Worm (Caenorhabditis elegans) whole organism, L4/young adult: Measurements from ENCODE around the gene baf-1.
A peak's percentile ranks its signal among the peaks of the same experiment; 100 is the strongest.

Source experiments
- W03F9.2 ChIP-seq: fragments of 150-350 bp; optimal IDR thresholded peaks from 2 replicates; lab custom pipeline; 2014; ENCODE audit warnings: missing biosample characterization, missing genetic modification characterization
- dao-5 ChIP-seq: sonication (generic microtip); optimal IDR thresholded peaks from 2 replicates; lab custom pipeline; 2016; ENCODE audit warnings: missing genotype, missing genetic modification characterization, moderate library complexity, missing compliant biosample characterization
- him-1 ChIP-seq: sonication (generic microtip); optimal IDR thresholded peaks from 2 replicates; lab custom pipeline; 2016; ENCODE audit warnings: missing genotype, missing genetic modification reagents, missing genetic modification characterization, missing compliant biosample characterization

Gene baf-1

DNA sequence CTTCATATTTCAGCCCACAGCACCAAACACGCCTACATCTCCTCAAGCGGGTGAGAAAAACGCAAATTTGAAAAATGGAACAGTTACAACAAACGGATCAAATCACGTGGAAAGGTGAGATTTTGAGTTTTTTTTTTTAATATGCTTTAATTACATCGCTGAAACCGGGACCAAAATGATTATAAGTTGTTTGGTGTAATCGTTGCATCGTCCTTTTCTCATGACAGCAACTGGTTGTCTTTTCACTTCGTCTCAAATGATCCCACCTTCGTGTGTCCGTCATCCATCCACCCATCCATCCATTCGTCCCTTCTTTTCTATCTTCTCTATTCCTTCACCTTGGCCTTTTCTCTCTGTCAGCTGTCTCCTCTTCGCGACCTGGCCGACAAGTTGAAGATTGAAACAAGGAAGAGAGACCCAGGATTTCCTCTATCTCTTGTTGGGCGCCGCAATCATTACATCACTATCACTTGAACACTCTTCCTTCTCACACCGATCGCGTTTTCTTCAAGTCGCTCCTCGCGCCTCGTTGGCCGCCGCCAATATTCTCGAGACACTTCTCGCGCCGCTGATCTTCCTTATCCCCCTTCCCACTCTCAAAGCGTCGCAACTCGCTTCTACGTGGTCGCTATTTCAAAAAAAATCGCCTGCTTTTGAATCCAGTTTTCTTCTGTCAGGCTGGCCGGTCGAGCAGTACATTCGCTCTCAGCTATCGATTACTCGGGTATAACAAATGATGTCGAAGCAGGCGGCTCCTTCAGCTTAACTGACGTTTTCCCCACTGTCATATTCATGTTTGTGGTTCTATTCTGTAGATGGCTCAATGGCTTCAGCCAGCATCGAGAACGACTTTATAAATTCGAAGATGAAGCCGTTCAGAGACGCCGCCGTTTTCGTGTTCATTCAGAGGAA is 9.8 kb upstream of the baf-1 start:
- TF ChIP-seq him-1 (tag; lab: Kevin White, UChicago) (no peak), dao-5 (tag; lab: Kevin White, UChicago) (no peak), W03F9.2 (tag; lab: Kevin White, UChicago) (no peak)

- no peak for TF ChIP-seq him-1 (tag; lab: Kevin White, UChicago)
- no peak for TF ChIP-seq W03F9.2 (tag; lab: Kevin White, UChicago)
- no peak for TF ChIP-seq dao-5 (tag; lab: Kevin White, UChicago)
Measured at ce11 chrIII:9461894-9462784, 5.1 kb upstream of the baf-1 start.

ce11 chrIII:9462785-9463467 is 4.3 kb upstream of the baf-1 start:
- TF ChIP-seq him-1 (tag; lab: Kevin White, UChicago), result no peak
- no peak for TF ChIP-seq dao-5 (tag; lab: Kevin White, UChicago)
- no peak for TF ChIP-seq W03F9.2 (tag; lab: Kevin White, UChicago)

DNA sequence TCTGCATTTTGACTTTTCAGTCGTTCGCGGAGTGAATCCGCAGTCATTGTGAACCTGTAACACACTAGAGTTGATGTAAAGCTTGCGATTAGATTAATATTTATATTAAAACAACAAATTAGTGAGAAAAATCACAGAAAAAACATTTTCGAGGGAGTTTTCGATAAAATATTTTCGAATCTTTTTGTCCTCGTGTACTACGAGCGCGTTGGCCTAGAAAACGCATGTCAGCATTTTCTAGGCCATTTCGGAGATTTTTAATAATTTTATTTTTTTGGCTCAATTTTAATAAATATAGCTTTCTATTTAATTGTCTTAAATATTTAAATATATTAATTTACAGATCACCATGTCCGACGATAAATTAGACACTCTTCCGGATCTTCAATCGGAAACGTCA is 1.8 kb upstream of the baf-1 start, which contains the start of gene B0464.9:
Gene B0464.9, plus strand, starts transcription at position 344 of the 400 bp plus-strand sequence.
- TF ChIP-seq W03F9.2 (tag; lab: Kevin White, UChicago) (peak; percentile 69), dao-5 (tag; lab: Kevin White, UChicago) (no peak)

ce11 chrIII:9465865-9466264 is 1.4 kb upstream of the baf-1 start, which contains the start of gene B0464.6:
Gene B0464.6 (minus strand): TSS chrIII:9465965.
- TF ChIP-seq him-1 (tag; lab: Kevin White, UChicago) (no peak), W03F9.2 (tag; lab: Kevin White, UChicago) (no peak), dao-5 (tag; lab: Kevin White, UChicago) (no peak)

DNA sequence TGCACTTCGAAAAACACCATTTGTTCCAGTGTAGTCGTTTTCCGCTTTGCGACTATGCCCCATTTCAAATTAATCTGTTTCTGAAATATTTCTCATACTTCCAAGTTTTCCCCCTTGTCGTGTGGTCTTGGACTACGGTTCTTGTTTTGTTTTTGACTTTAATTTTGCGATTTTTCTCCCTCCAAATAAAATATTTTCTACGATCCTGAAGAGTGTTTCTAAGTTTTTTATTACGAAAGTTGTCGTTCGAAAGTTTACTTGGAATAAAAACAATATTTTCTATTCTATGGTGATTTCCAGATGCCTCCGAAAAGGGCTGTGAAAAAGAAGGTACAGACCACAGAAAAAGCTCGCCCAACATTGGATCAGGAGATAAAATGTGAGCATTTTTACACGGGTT is 593 bp downstream of the baf-1 start, which contains the start of gene tag-342:
Gene tag-342, plus strand, starts transcription at position 301 of the 400 bp plus-strand sequence.
- TF ChIP-seq W03F9.2 (tag; lab: Kevin White, UChicago), result no peak
- no peak for TF ChIP-seq dao-5 (tag; lab: Kevin White, UChicago)
- no peak for TF ChIP-seq him-1 (tag; lab: Kevin White, UChicago)

ce11 chrIII:9471996-9472395 is 4.7 kb downstream of the baf-1 start:
- TF ChIP-seq him-1 (tag; lab: Kevin White, UChicago) (no peak), W03F9.2 (tag; lab: Kevin White, UChicago) (no peak), dao-5 (tag; lab: Kevin White, UChicago) (no peak)

- no peak for TF ChIP-seq W03F9.2 (tag; lab: Kevin White, UChicago)
- TF ChIP-seq him-1 (tag; lab: Kevin White, UChicago), result no peak
- no peak for TF ChIP-seq dao-5 (tag; lab: Kevin White, UChicago)
Measured at ce11 chrIII:9472464-9472863, 5.2 kb downstream of the baf-1 start.

- no peak for TF ChIP-seq W03F9.2 (tag; lab: Kevin White, UChicago)
- TF ChIP-seq him-1 (tag; lab: Kevin White, UChicago), result no peak
- no peak for TF ChIP-seq dao-5 (tag; lab: Kevin White, UChicago)
Measured at ce11 chrIII:9474501-9474900, 7.2 kb downstream of the baf-1 start.

ce11 chrIII:9476564-9476963 is 9.3 kb downstream of the baf-1 start:
- TF ChIP-seq him-1 (tag; lab: Kevin White, UChicago) (no peak), dao-5 (tag; lab: Kevin White, UChicago) (no peak), W03F9.2 (tag; lab: Kevin White, UChicago) (no peak)

DNA sequence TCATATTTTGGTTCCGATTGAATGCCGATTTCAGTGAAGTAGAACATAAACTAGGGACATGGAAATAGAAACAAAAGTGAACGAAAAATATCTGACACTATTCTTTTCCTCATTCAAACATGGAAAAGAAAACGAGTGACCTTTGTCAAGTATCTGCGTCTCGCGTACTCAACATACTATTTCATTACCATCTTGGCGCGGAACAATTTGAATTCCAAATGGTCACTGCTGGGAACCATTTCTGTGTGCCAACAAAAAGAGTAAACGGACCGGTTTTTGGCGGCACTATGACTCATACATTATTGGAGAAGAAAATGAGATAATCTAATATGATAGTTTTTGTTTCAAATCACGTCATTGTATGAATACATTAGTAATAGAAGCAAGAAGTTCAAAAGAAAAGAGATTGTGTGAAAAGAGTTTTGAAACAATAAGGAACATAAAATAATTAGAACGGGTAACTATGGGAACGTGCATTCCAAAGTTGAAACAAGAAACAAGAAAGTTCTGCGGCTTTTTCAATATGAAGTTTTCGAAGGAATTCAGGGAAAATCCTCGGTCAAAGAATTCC is 15.2 kb downstream of the baf-1 start:
- TF ChIP-seq him-1 (tag; lab: Kevin White, UChicago) (no peak), W03F9.2 (tag; lab: Kevin White, UChicago) (no peak), dao-5 (tag; lab: Kevin White, UChicago) (no peak)

DNA sequence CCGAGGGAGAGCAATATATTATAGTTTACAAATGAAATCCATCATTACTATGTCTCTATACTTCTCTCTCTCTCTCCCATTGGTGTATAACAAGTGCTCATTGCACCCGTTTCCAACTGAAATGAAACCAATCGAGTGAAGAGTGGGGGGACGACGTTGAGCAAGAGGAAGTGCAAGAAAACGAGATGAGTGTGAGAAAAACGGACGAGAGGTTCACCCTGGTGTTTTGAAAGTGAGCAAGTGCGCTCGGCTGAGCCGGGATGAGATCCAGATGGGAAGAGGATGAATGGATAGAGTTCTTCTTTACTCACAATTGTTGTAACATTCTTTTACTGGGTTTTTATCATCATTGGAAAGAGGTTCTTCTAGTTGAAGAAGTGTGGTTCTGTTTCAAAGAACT is 16.5 kb downstream of the baf-1 start:
- TF ChIP-seq him-1 (tag; lab: Kevin White, UChicago), result no peak
- no peak for TF ChIP-seq W03F9.2 (tag; lab: Kevin White, UChicago)
- no peak for TF ChIP-seq dao-5 (tag; lab: Kevin White, UChicago)
